Worm (Caenorhabditis elegans) whole organism, late embryonic: ENCODE data around the gene ttr-29.

Experiments used
- C08G9.2 ChIP-seq: sonication (generic microtip); optimal IDR thresholded peaks from 2 replicates; lab custom pipeline; 2016; ENCODE audit warnings: mild to moderate bottlenecking, missing genetic modification characterization, moderate library complexity, missing compliant biosample characterization
- C38D4.7 ChIP-seq: fragments of 200-800 bp; sonication (Bioruptor generic); optimal IDR thresholded peaks from 2 replicates; lab custom pipeline; 2018; ENCODE audit warnings: mild to moderate bottlenecking, missing genetic modification characterization, moderate library complexity, missing compliant biosample characterization
- K09A11.1 ChIP-seq: sonication (generic microtip); optimal IDR thresholded peaks from 2 replicates; lab custom pipeline; 2017; ENCODE audit warnings: antibody characterized with exemption, mild to moderate bottlenecking, missing genetic modification characterization, missing compliant biosample characterization; ENCODE audit not compliant: insufficient read depth
- ahr-1 ChIP-seq: sonication (generic microtip); optimal IDR thresholded peaks from 2 replicates; lab custom pipeline; 2016; ENCODE audit warnings: missing genetic modification characterization, missing compliant biosample characterization
- ama-1 ChIP-seq: fragments of 150-350 bp; optimal IDR thresholded peaks from 2 replicates; lab custom pipeline; 2014
- ceh-14 ChIP-seq: sonication (generic microtip); optimal IDR thresholded peaks from 2 replicates; lab custom pipeline; 2016; ENCODE audit warnings: missing genotype, missing genetic modification characterization, missing compliant biosample characterization
- ceh-2 ChIP-seq: sonication (generic microtip); optimal IDR thresholded peaks from 2 replicates; lab custom pipeline; 2016; ENCODE audit warnings: missing genotype, missing genetic modification characterization, missing compliant biosample characterization
- ceh-24 ChIP-seq: sonication (generic microtip); optimal IDR thresholded peaks from 2 replicates; lab custom pipeline; 2016; ENCODE audit warnings: mild to moderate bottlenecking, missing genetic modification characterization, missing compliant biosample characterization
- ceh-30 ChIP-seq: fragments of 150-350 bp; optimal IDR thresholded peaks from 2 replicates; lab custom pipeline; 2014; ENCODE audit warnings: missing biosample characterization, missing genetic modification characterization
- ceh-31 ChIP-seq: sonication (generic microtip); optimal IDR thresholded peaks from 2 replicates; lab custom pipeline; 2016; ENCODE audit warnings: missing genetic modification characterization, missing compliant biosample characterization
- ceh-45 ChIP-seq: fragments of 200-800 bp; sonication (Bioruptor generic); IDR thresholded peaks from 2 replicates; pipeline ENCODE4 v1.3.6; 2022; ENCODE audit warnings: missing genetic modification reagents, missing genetic modification characterization, missing compliant biosample characterization
- ceh-48 ChIP-seq: sonication (generic microtip); optimal IDR thresholded peaks from 2 replicates; lab custom pipeline; 2016; ENCODE audit warnings: missing genetic modification characterization, inconsistent platforms, missing compliant biosample characterization
- ceh-9 ChIP-seq: sonication (generic microtip); optimal IDR thresholded peaks from 2 replicates; lab custom pipeline; 2016; ENCODE audit warnings: mild to moderate bottlenecking, missing genetic modification characterization, inconsistent platforms, missing compliant biosample characterization
- dmd-4 ChIP-seq: sonication (generic microtip); optimal IDR thresholded peaks from 2 replicates; lab custom pipeline; 2016; ENCODE audit warnings: borderline replicate concordance, missing genetic modification characterization, missing compliant biosample characterization
- elt-2 ChIP-seq: sonication (generic microtip); optimal IDR thresholded peaks from 2 replicates; lab custom pipeline; 2016; ENCODE audit warnings: missing genetic modification reagents, missing genetic modification characterization, missing compliant biosample characterization
- elt-4 ChIP-seq: sonication (generic microtip); optimal IDR thresholded peaks from 2 replicates; lab custom pipeline; 2016; ENCODE audit warnings: missing genetic modification characterization, missing compliant biosample characterization
- ets-4 ChIP-seq: sonication (generic microtip); optimal IDR thresholded peaks from 2 replicates; lab custom pipeline; 2016; ENCODE audit warnings: missing genetic modification characterization, missing compliant biosample characterization
- eyg-1 ChIP-seq: sonication (generic microtip); optimal IDR thresholded peaks from 2 replicates; lab custom pipeline; 2016; ENCODE audit warnings: missing genotype, missing genetic modification characterization, missing compliant biosample characterization
- fkh-6 ChIP-seq: sonication (generic microtip); optimal IDR thresholded peaks from 2 replicates; lab custom pipeline; 2016; ENCODE audit warnings: missing genetic modification characterization, missing compliant biosample characterization
- hlh-13 ChIP-seq: fragments of 200-800 bp; sonication (Bioruptor generic); optimal IDR thresholded peaks from 2 replicates; lab custom pipeline; 2018; ENCODE audit warnings: mild to moderate bottlenecking, missing genetic modification characterization, missing compliant biosample characterization
- hlh-6 ChIP-seq: sonication (generic microtip); optimal IDR thresholded peaks from 2 replicates; lab custom pipeline; 2016; ENCODE audit warnings: missing genotype, missing genetic modification characterization, missing compliant biosample characterization
- lin-11 ChIP-seq: fragments of 200-800 bp; sonication (Bioruptor generic); optimal IDR thresholded peaks from 2 replicates; lab custom pipeline; 2018; ENCODE audit warnings: mild to moderate bottlenecking, missing genetic modification characterization, missing compliant biosample characterization
- madf-2 ChIP-seq: sonication (generic microtip); optimal IDR thresholded peaks from 2 replicates; lab custom pipeline; 2017; ENCODE audit warnings: missing genetic modification characterization, missing compliant biosample characterization
- nfya-1 ChIP-seq: sonication (generic microtip); optimal IDR thresholded peaks from 2 replicates; lab custom pipeline; 2017; ENCODE audit warnings: missing genetic modification characterization, mild to moderate bottlenecking, missing compliant biosample characterization, antibody characterized with exemption, moderate library complexity
- nhr-232 ChIP-seq: sonication (generic microtip); optimal IDR thresholded peaks from 2 replicates; lab custom pipeline; 2016; ENCODE audit warnings: missing genetic modification characterization, missing compliant biosample characterization
- odd-2 ChIP-seq: sonication (generic microtip); optimal IDR thresholded peaks from 2 replicates; lab custom pipeline; 2017; ENCODE audit warnings: antibody characterized with exemption, mild to moderate bottlenecking, missing genetic modification characterization, missing compliant biosample characterization
- pag-3 ChIP-seq: sonication (generic microtip); optimal IDR thresholded peaks from 2 replicates; lab custom pipeline; 2016; ENCODE audit warnings: missing compliant biosample characterization, missing genetic modification characterization, borderline replicate concordance
- pha-2 ChIP-seq: sonication (generic microtip); optimal IDR thresholded peaks from 2 replicates; lab custom pipeline; 2017; ENCODE audit warnings: mild to moderate bottlenecking, missing genetic modification characterization, missing compliant biosample characterization
- pha-4 ChIP-seq: fragments of 150-350 bp; optimal IDR thresholded peaks from 2 replicates; lab custom pipeline; 2018; ENCODE audit warnings: missing biosample characterization, missing genetic modification reagents, missing genetic modification characterization
- pros-1 ChIP-seq: fragments of 150-350 bp; optimal IDR thresholded peaks from 2 replicates; lab custom pipeline; 2014; ENCODE audit warnings: missing biosample characterization, missing genetic modification reagents, missing genetic modification characterization
- ref-2 ChIP-seq: sonication (generic microtip); optimal IDR thresholded peaks from 2 replicates; lab custom pipeline; 2016; ENCODE audit warnings: missing genetic modification characterization, missing compliant biosample characterization
- rnt-1 ChIP-seq: sonication (generic microtip); optimal IDR thresholded peaks from 2 replicates; lab custom pipeline; 2016; ENCODE audit warnings: missing genetic modification characterization, missing compliant biosample characterization
- sox-4 ChIP-seq: sonication (generic microtip); optimal IDR thresholded peaks from 2 replicates; lab custom pipeline; 2017; ENCODE audit warnings: mild to moderate bottlenecking, missing genetic modification characterization, inconsistent platforms, missing compliant biosample characterization
- tbx-2 ChIP-seq: sonication (generic microtip); optimal IDR thresholded peaks from 2 replicates; lab custom pipeline; 2016; ENCODE audit warnings: missing genetic modification characterization, missing compliant biosample characterization
- tbx-7 ChIP-seq: sonication (generic microtip); optimal IDR thresholded peaks from 2 replicates; lab custom pipeline; 2016; ENCODE audit warnings: missing genotype, missing genetic modification characterization, missing compliant biosample characterization
- unc-3 ChIP-seq, 2 experiments: fragments of 200-800 bp in 1 of 2; sonication (Bioruptor generic) in 1 of 2; sonication (generic microtip) in 1 of 2; conservative IDR thresholded peaks in 1 of 2; optimal IDR thresholded peaks in 1 of 2; 2 replicates each; pipeline versions ENCODE4 v1.3.6 to Lab custom; 2016 to 2022; ENCODE audit warnings: missing compliant biosample characterization in 2 of 2, missing genetic modification characterization in 2 of 2, missing genetic modification reagents in 1 of 2
- unc-42 ChIP-seq: sonication (generic microtip); optimal IDR thresholded peaks from 2 replicates; lab custom pipeline; 2016; ENCODE audit warnings: missing genotype, missing genetic modification characterization, missing compliant biosample characterization
- unc-55 ChIP-seq: sonication (generic microtip); optimal IDR thresholded peaks from 2 replicates; lab custom pipeline; 2017; ENCODE audit warnings: missing biosample characterization, missing genetic modification reagents, missing genetic modification characterization
- ztf-16 ChIP-seq: sonication (generic microtip); optimal IDR thresholded peaks from 2 replicates; lab custom pipeline; 2017; ENCODE audit warnings: missing genetic modification characterization, missing compliant biosample characterization

The ttr-29 gene

ce11 chrV:12906732-12907131 lies at the start of gene ttr-29:
Gene ttr-29, minus strand, starts transcription at chrV:12906832.
- TF ChIP-seq odd-2 (tag; lab: Kevin White, UChicago) (no peak), elt-4 (tag; lab: Kevin White, UChicago) (no peak)

- TF ChIP-seq ceh-9 (tag; lab: Kevin White, UChicago) (no peak), madf-2 (tag; lab: Kevin White, UChicago) (no peak), ceh-31 (tag; lab: Kevin White, UChicago) (no peak), ceh-14 (tag; lab: Kevin White, UChicago) (no peak), ceh-30 (tag; lab: Kevin White, UChicago) (no peak), unc-3 (GFP tag; conservative IDR thresholded peaks at IDR 0.05; lab: Robert Waterston, UW) (no peak), unc-3 (tag; optimal IDR thresholded peaks at IDR 0.05; lab: Kevin White, UChicago) (no peak), ztf-16 (tag; lab: Kevin White, UChicago) (no peak), elt-4 (tag; lab: Kevin White, UChicago) (no peak), nfya-1 (tag; lab: Kevin White, UChicago) (no peak), C38D4.7 (no peak), pha-4 (tag; lab: Kevin White, UChicago) (no peak), nhr-232 (tag; lab: Kevin White, UChicago) (no peak), ahr-1 (tag; lab: Kevin White, UChicago) (no peak), hlh-13 (no peak), odd-2 (tag; lab: Kevin White, UChicago) (no peak)
These were observed 47.6 kb upstream of the ttr-29 start for ce11 chrV:12954261-12954660.

- TF ChIP-seq nhr-232 (tag; lab: Kevin White, UChicago) (no peak), elt-2 (tag; lab: Kevin White, UChicago) (no peak), ceh-48 (tag; lab: Kevin White, UChicago) (no peak), C38D4.7 (no peak), lin-11 (tag; lab: Kevin White, UChicago) (no peak), dmd-4 (tag; lab: Kevin White, UChicago) (no peak)
These were observed 47.1 kb upstream of the ttr-29 start, which contains the start of gene eif-3.K for ce11 chrV:12953702-12954101. Gene eif-3.K, plus strand, starts transcription at chrV:12954002.

- TF ChIP-seq ref-2 (tag; lab: Kevin White, UChicago) (no peak), ceh-14 (tag; lab: Kevin White, UChicago) (no peak), ceh-2 (tag; lab: Kevin White, UChicago) (peak; percentile 10), odd-2 (tag; lab: Kevin White, UChicago) (no peak), tbx-7 (tag; lab: Kevin White, UChicago) (no peak), hlh-13 (no peak), ahr-1 (tag; lab: Kevin White, UChicago) (no peak), rnt-1 (tag; lab: Kevin White, UChicago) (no peak), unc-55 (GFP tag; lab: Kevin White, UChicago) (no peak), ets-4 (tag; lab: Kevin White, UChicago) (peak; percentile 1), C08G9.2 (no peak), dmd-4 (tag; lab: Kevin White, UChicago) (no peak), ceh-31 (tag; lab: Kevin White, UChicago) (peak; percentile 4), ceh-45 (GFP tag; lab: Robert Waterston, UW) (no peak), unc-3 (GFP tag; conservative IDR thresholded peaks at IDR 0.05; lab: Robert Waterston, UW) (no peak), unc-3 (tag; optimal IDR thresholded peaks at IDR 0.05; lab: Kevin White, UChicago) (no peak), hlh-6 (tag; lab: Kevin White, UChicago) (no peak), unc-42 (tag; lab: Kevin White, UChicago) (no peak), ama-1 (no peak)
These were observed 45.7 kb upstream of the ttr-29 start, which contains the start of gene pqn-68 for ce11 chrV:12952287-12952686. Gene pqn-68, plus strand, starts transcription at chrV:12952636.

- TF ChIP-seq ceh-31 (tag; lab: Kevin White, UChicago) (peak; percentile 23), ceh-24 (no peak), ceh-48 (tag; lab: Kevin White, UChicago) (peak; percentile 47), ets-4 (tag; lab: Kevin White, UChicago) (no peak), unc-42 (tag; lab: Kevin White, UChicago) (peak; percentile 50), unc-55 (GFP tag; lab: Kevin White, UChicago) (peak; percentile 24), pha-2 (tag; lab: Kevin White, UChicago) (no peak), sox-4 (tag; lab: Kevin White, UChicago) (no peak), nfya-1 (tag; lab: Kevin White, UChicago) (peak; percentile 54), pag-3 (tag; lab: Kevin White, UChicago) (no peak), tbx-7 (tag; lab: Kevin White, UChicago) (no peak), pros-1 (tag; lab: Kevin White, UChicago) (no peak), tbx-2 (tag; lab: Kevin White, UChicago) (peak; percentile 41), eyg-1 (no peak), rnt-1 (tag; lab: Kevin White, UChicago) (no peak), fkh-6 (tag; lab: Kevin White, UChicago) (no peak), K09A11.1 (tag; lab: Kevin White, UChicago) (no peak)
These were observed 44.3 kb upstream of the ttr-29 start, which contains the start of the genes T16G1.9 and T16G1.18 for ce11 chrV:12950812-12951528. Gene T16G1.9, minus strand, starts transcription at chrV:12950862. Gene T16G1.18, plus strand, starts transcription at chrV:12951304.
